Worm (Caenorhabditis elegans): Measurements from ENCODE around the gene rimb-1.

DNA sequence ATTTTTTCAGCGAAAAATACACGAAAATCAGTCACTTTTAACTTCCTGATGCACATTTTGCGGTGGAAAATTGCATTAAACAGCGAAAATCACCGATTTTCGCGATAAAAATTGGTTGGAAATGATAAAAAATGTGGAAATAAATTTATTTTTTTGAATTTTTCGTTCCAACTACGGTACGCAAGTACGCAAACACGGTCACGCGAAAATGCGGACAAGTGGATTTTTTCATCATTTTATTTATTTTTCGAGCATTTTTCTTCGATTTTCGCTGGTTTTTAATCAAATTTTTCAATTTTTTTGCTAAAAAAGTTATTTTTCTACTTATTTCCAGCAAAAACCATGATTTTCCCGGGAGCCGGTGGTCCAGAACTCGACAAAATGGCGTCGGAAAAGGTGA is 10.7 kb upstream of the rimb-1 start, which contains the start of gene Y39A3CL.3:
- TF ChIP-seq elt-3 (tag; optimal IDR thresholded peaks at IDR 0.05) (no peak), unc-62 (GFP tag; optimal IDR thresholded peaks at IDR 0.05) (no peak), ceh-43 (GFP tag; optimal IDR thresholded peaks at IDR 0.05) (no peak), nhr-12 (tag; optimal IDR thresholded peaks at IDR 0.05) (no peak), zip-8 (tag; optimal IDR thresholded peaks at IDR 0.05) (no peak), mep-1 (tag; optimal IDR thresholded peaks at IDR 0.05) (no peak), drap-1 (GFP tag; optimal IDR thresholded peaks at IDR 0.05) (no peak), ztf-11 (tag; optimal IDR thresholded peaks at IDR 0.05) (no peak), snpc-4 (tag; optimal IDR thresholded peaks at IDR 0.05) (no peak), ceh-83 (GFP tag; optimal IDR thresholded peaks at IDR 0.05) (no peak)
